Fruit fly (Drosophila melanogaster) whole organism, larva: ENCODE results near the gene ND-B14.5B.

Experiments
- noc ChIP-seq: fragments of 200-800 bp; sonication (Bioruptor generic); optimal IDR thresholded peaks from 3 replicates; lab custom pipeline; 2019; ENCODE audit warnings: missing biosample characterization, mild to moderate bottlenecking, missing genetic modification characterization, moderate library complexity

ND-B14.5B gene

dm6 chr2L:3154749-3155148 lies 9.1 kb upstream of the ND-B14.5B start:
- TF ChIP-seq noc (tag; lab: Kevin White, UChicago), result no peak

- peak; percentile 16 for TF ChIP-seq noc (tag; lab: Kevin White, UChicago)
Observed at dm6 chr2L:3152696-3153613, 7.3 kb upstream of the ND-B14.5B start.

- no peak for TF ChIP-seq noc (tag; lab: Kevin White, UChicago)
Observed at dm6 chr2L:3151657-3152056, 6.0 kb upstream of the ND-B14.5B start.

dm6 chr2L:3148959-3149591 lies 3.4 kb upstream of the ND-B14.5B start:
- TF ChIP-seq noc (tag; lab: Kevin White, UChicago), result no peak

- no peak for TF ChIP-seq noc (tag; lab: Kevin White, UChicago)
Observed at dm6 chr2L:3145897-3146296, 249 bp upstream of the ND-B14.5B start.

- no peak for TF ChIP-seq noc (tag; lab: Kevin White, UChicago)
Observed at dm6 chr2L:3144709-3145108, 939 bp downstream of the ND-B14.5B start, which contains the start of gene toc. Gene toc (minus strand): TSS chr2L:3144786.

- TF ChIP-seq noc (tag; lab: Kevin White, UChicago), result no peak
Observed at dm6 chr2L:3143908-3144307, 1.7 kb downstream of the ND-B14.5B start.

dm6 chr2L:3131641-3132040 lies 14.0 kb downstream of the ND-B14.5B start:
- no peak for TF ChIP-seq noc (tag; lab: Kevin White, UChicago)

- no peak for TF ChIP-seq noc (tag; lab: Kevin White, UChicago)
Observed at dm6 chr2L:3130417-3130816, 15.2 kb downstream of the ND-B14.5B start.

- no peak for TF ChIP-seq noc (tag; lab: Kevin White, UChicago)
Observed at dm6 chr2L:3128335-3128734, 17.3 kb downstream of the ND-B14.5B start, which contains the start of gene CG15403. Gene CG15403 (plus strand): TSS chr2L:3128635.

dm6 chr2L:3127813-3128212 lies 17.8 kb downstream of the ND-B14.5B start:
- TF ChIP-seq noc (tag; lab: Kevin White, UChicago), result no peak

- no peak for TF ChIP-seq noc (tag; lab: Kevin White, UChicago)
Observed at dm6 chr2L:3124500-3124977, 21.1 kb downstream of the ND-B14.5B start.

dm6 chr2L:3123562-3124345 lies 21.9 kb downstream of the ND-B14.5B start:
- no peak for TF ChIP-seq noc (tag; lab: Kevin White, UChicago)

dm6 chr2L:3122216-3122615 lies 23.4 kb downstream of the ND-B14.5B start:
- TF ChIP-seq noc (tag; lab: Kevin White, UChicago), result no peak

dm6 chr2L:3121745-3122144 lies 23.9 kb downstream of the ND-B14.5B start:
- no peak for TF ChIP-seq noc (tag; lab: Kevin White, UChicago)

dm6 chr2L:3121325-3121724 lies 24.3 kb downstream of the ND-B14.5B start:
- no peak for TF ChIP-seq noc (tag; lab: Kevin White, UChicago)
